Worm (Caenorhabditis elegans) whole organism, young adult: ENCODE measurements around the gene T18D3.5.

Source experiments
- D2030.7 ChIP-seq: fragments of 200-800 bp; sonication (Bioruptor generic); IDR thresholded peaks from 2 replicates; pipeline ENCODE4 v1.3.6; 2022; ENCODE audit warnings: missing genetic modification reagents, missing genetic modification characterization, missing compliant biosample characterization
- F23B12.7 ChIP-seq: sonication (generic microtip); optimal IDR thresholded peaks from 2 replicates; lab custom pipeline; 2017; ENCODE audit warnings: missing genetic modification characterization, mild to moderate bottlenecking, missing compliant biosample characterization, antibody characterized with exemption, moderate library complexity; ENCODE audit not compliant: insufficient read depth
- F57C9.4 ChIP-seq: sonication (generic microtip); optimal IDR thresholded peaks from 2 replicates; lab custom pipeline; 2017; ENCODE audit warnings: mild to moderate bottlenecking, missing genetic modification characterization, missing compliant biosample characterization
- Y56A3A.18 ChIP-seq: fragments of 200-800 bp; sonication (Bioruptor generic); IDR thresholded peaks from 2 replicates; pipeline ENCODE4 v1.3.6; 2022; ENCODE audit warnings: missing genetic modification reagents, missing genetic modification characterization, missing compliant biosample characterization
- athp-1 ChIP-seq: sonication (generic microtip); optimal IDR thresholded peaks from 2 replicates; lab custom pipeline; 2017; ENCODE audit warnings: mild to moderate bottlenecking, missing genetic modification characterization, missing compliant biosample characterization
- attf-5 ChIP-seq: fragments of 200-800 bp; sonication (Bioruptor generic); optimal IDR thresholded peaks from 2 replicates; lab custom pipeline; 2018; ENCODE audit warnings: mild to moderate bottlenecking, missing genetic modification characterization, missing compliant biosample characterization
- ceh-40 ChIP-seq: fragments of 200-800 bp; sonication (Bioruptor generic); IDR thresholded peaks from 2 replicates; pipeline ENCODE4 v1.3.6; 2022; ENCODE audit warnings: missing genetic modification characterization, missing compliant biosample characterization
- ceh-79 ChIP-seq: sonication (generic microtip); optimal IDR thresholded peaks from 2 replicates; lab custom pipeline; 2017; ENCODE audit warnings: mild to moderate bottlenecking, missing genetic modification characterization, missing compliant biosample characterization
- die-1 ChIP-seq: sonication (generic microtip); optimal IDR thresholded peaks from 2 replicates; lab custom pipeline; 2016; ENCODE audit warnings: missing genotype, mild to moderate bottlenecking, missing genetic modification characterization, missing compliant biosample characterization
- dox-1 ChIP-seq: fragments of 200-800 bp; sonication (Bioruptor generic); IDR thresholded peaks from 2 replicates; pipeline ENCODE4 v1.3.6; 2022; ENCODE audit warnings: missing genetic modification reagents, missing genetic modification characterization, missing compliant biosample characterization
- efl-1 ChIP-seq: fragments of 150-350 bp; optimal IDR thresholded peaks from 2 replicates; lab custom pipeline; 2014; ENCODE audit warnings: missing biosample characterization, missing genetic modification reagents, missing genetic modification characterization
- ekl-4 ChIP-seq: fragments of 200-800 bp; sonication (Bioruptor generic); IDR thresholded peaks from 2 replicates; pipeline ENCODE4 v1.3.6; 2022; ENCODE audit warnings: missing genetic modification reagents, missing genetic modification characterization, missing compliant biosample characterization
- fkh-3 ChIP-seq: sonication (generic microtip); optimal IDR thresholded peaks from 2 replicates; lab custom pipeline; 2016; ENCODE audit warnings: mild to moderate bottlenecking, missing genetic modification characterization, missing compliant biosample characterization
- gei-17 ChIP-seq: fragments of 200-800 bp; sonication (Bioruptor generic); optimal IDR thresholded peaks from 2 replicates; lab custom pipeline; 2018; ENCODE audit warnings: mild to moderate bottlenecking, missing genetic modification characterization, missing compliant biosample characterization
- him-1 ChIP-seq: sonication (generic microtip); optimal IDR thresholded peaks from 2 replicates; lab custom pipeline; 2016; ENCODE audit warnings: missing genotype, missing genetic modification reagents, missing genetic modification characterization, missing compliant biosample characterization
- let-607 ChIP-seq, 2 experiments: fragments of 200-800 bp in 1 of 2; sonication (Bioruptor generic) in 1 of 2; sonication (generic microtip) in 1 of 2; optimal IDR thresholded peaks; 2 replicates each; lab custom pipeline; 2016 to 2018; ENCODE audit warnings: mild to moderate bottlenecking in 2 of 2, missing compliant biosample characterization in 2 of 2, missing genetic modification characterization in 2 of 2, moderate library complexity in 2 of 2, missing genotype in 1 of 2
- lir-1 ChIP-seq: fragments of 200-800 bp; sonication (Bioruptor generic); conservative IDR thresholded peaks from 2 replicates; pipeline ENCODE4 v1.3.6; 2022; ENCODE audit warnings: missing genetic modification reagents, missing genetic modification characterization, missing compliant biosample characterization
- madf-10 ChIP-seq: sonication (generic microtip); optimal IDR thresholded peaks from 2 replicates; lab custom pipeline; 2016; ENCODE audit warnings: mild to moderate bottlenecking, missing genetic modification characterization, missing compliant biosample characterization
- mel-28 ChIP-seq: sonication (generic microtip); optimal IDR thresholded peaks from 2 replicates; lab custom pipeline; 2016; ENCODE audit warnings: borderline replicate concordance, mild to moderate bottlenecking, missing genetic modification characterization, missing compliant biosample characterization
- mxl-1 ChIP-seq: sonication (generic microtip); optimal IDR thresholded peaks from 2 replicates; lab custom pipeline; 2016; ENCODE audit warnings: missing genetic modification characterization, missing compliant biosample characterization
- nfya-2 ChIP-seq: fragments of 200-800 bp; sonication (Bioruptor generic); IDR thresholded peaks from 2 replicates; pipeline ENCODE4 v1.3.6; 2022; ENCODE audit warnings: missing genetic modification reagents, missing genetic modification characterization, missing compliant biosample characterization
- nhr-179 ChIP-seq: sonication (generic microtip); optimal IDR thresholded peaks from 2 replicates; lab custom pipeline; 2016; ENCODE audit warnings: mild to moderate bottlenecking, missing genetic modification characterization, missing compliant biosample characterization
- nhr-27 ChIP-seq: fragments of 200-800 bp; sonication (Bioruptor generic); optimal IDR thresholded peaks from 2 replicates; lab custom pipeline; 2018; ENCODE audit warnings: mild to moderate bottlenecking, missing genetic modification characterization, moderate library complexity, missing compliant biosample characterization
- nhr-80 ChIP-seq: sonication (generic microtip); optimal IDR thresholded peaks from 2 replicates; lab custom pipeline; 2016; ENCODE audit warnings: missing genetic modification characterization, missing compliant biosample characterization
- tbp1 ChIP-seq: fragments of 200-800 bp; sonication (Bioruptor generic); optimal IDR thresholded peaks from 2 replicates; lab custom pipeline; 2018; ENCODE audit warnings: mild to moderate bottlenecking, missing genetic modification characterization, missing compliant biosample characterization
- zfh-2 ChIP-seq: fragments of 200-800 bp; sonication (Bioruptor generic); conservative IDR thresholded peaks from 2 replicates; pipeline ENCODE4 v1.3.6; 2022; ENCODE audit warnings: missing genetic modification reagents, missing genetic modification characterization, missing compliant biosample characterization
- ztf-22 ChIP-seq: fragments of 200-800 bp; sonication (Bioruptor generic); optimal IDR thresholded peaks from 2 replicates; lab custom pipeline; 2018; ENCODE audit warnings: mild to moderate bottlenecking, missing genetic modification characterization, moderate library complexity, missing compliant biosample characterization
- ztf-6 ChIP-seq: fragments of 200-800 bp; sonication (Bioruptor generic); IDR thresholded peaks from 2 replicates; pipeline ENCODE4 v1.3.6; 2022; ENCODE audit warnings: missing genetic modification reagents, missing genetic modification characterization, missing compliant biosample characterization

T18D3.5 gene

ce11 chrX:12466769-12467168, 3.2 kb downstream of the T18D3.5 start, which contains the start of gene cdf-2:
TSS of gene cdf-2 (minus strand) at chrX:12466917.
- TF ChIP-seq let-607 (tag; optimal IDR thresholded peaks at IDR 0.05; lab: Kevin White, UChicago) = no peak
- peak; percentile 67 for TF ChIP-seq nhr-80 (tag; lab: Kevin White, UChicago)
- no peak for TF ChIP-seq F57C9.4

ce11 chrX:12467660-12468111, 4.1 kb downstream of the T18D3.5 start, which contains the start of gene myo-2:
TSS of gene myo-2 (plus strand) at chrX:12468061.
- TF ChIP-seq nhr-27 (tag; lab: Kevin White, UChicago) = no peak
- peak; percentile 60 for TF ChIP-seq zfh-2 (GFP tag; lab: Robert Waterston, UW)
- no peak for TF ChIP-seq him-1
- no peak for TF ChIP-seq dox-1 (GFP tag; lab: Robert Waterston, UW)
- TF ChIP-seq tbp1 = no peak
- TF ChIP-seq lir-1 (GFP tag; lab: Robert Waterston, UW) = no peak
- TF ChIP-seq, all 124 proteins: peak for 1

ce11 chrX:12469846-12470245, 6.2 kb downstream of the T18D3.5 start:
- no peak for TF ChIP-seq ceh-79

- TF ChIP-seq efl-1 (GFP tag; lab: Kevin White, UChicago) = no peak
Measured at ce11 chrX:12472232-12472631, 8.6 kb downstream of the T18D3.5 start.

- TF ChIP-seq madf-10 (tag; lab: Kevin White, UChicago) = no peak
- TF ChIP-seq dox-1 (GFP tag; lab: Robert Waterston, UW) = no peak
- TF ChIP-seq mel-28 = no peak
Measured at ce11 chrX:12476412-12476811, 12.8 kb downstream of the T18D3.5 start.

ce11 chrX:12477341-12477740, 13.7 kb downstream of the T18D3.5 start, which contains the start of gene F45E6.1:
TSS of gene F45E6.1 (minus strand) at chrX:12477441.
- TF ChIP-seq him-1 (no peak), nhr-179 (tag; lab: Kevin White, UChicago) (no peak), ztf-6 (GFP tag; lab: Robert Waterston, UW) (no peak), Y56A3A.18 (GFP tag; lab: Robert Waterston, UW) (no peak), gei-17 (GFP tag; lab: Kevin White, UChicago) (no peak), ekl-4 (GFP tag; lab: Robert Waterston, UW) (no peak), D2030.7 (GFP tag; lab: Robert Waterston, UW) (no peak)

ce11 chrX:12478465-12478864, 14.9 kb downstream of the T18D3.5 start:
- no peak for TF ChIP-seq fkh-3 (tag; lab: Kevin White, UChicago)
- TF ChIP-seq F23B12.7 (tag; lab: Kevin White, UChicago) = no peak
- no peak for TF ChIP-seq mxl-1 (tag; lab: Kevin White, UChicago)
- no peak for TF ChIP-seq nfya-2 (GFP tag; lab: Robert Waterston, UW)
- no peak for TF ChIP-seq attf-5 (GFP tag; lab: Kevin White, UChicago)
- TF ChIP-seq athp-1 (tag; lab: Kevin White, UChicago) = no peak
- TF ChIP-seq ztf-22 (GFP tag; lab: Kevin White, UChicago) = no peak
- TF ChIP-seq ceh-40 = no peak
- TF ChIP-seq die-1 (tag; lab: Kevin White, UChicago) = no peak
